Fruit fly (Drosophila melanogaster) whole organism, embryonic: Measurements from ENCODE around the gene w-cup.

ENCODE experiments used
- ATbp ChIP-seq: fragments of 200-800 bp; sonication (Bioruptor generic); optimal IDR thresholded peaks from 2 replicates; lab custom pipeline; 2017; ENCODE audit warnings: missing biosample characterization, mild to moderate bottlenecking, missing genetic modification characterization, missing genetic modification reagents
- Ada2b ChIP-seq: fragments of 200-800 bp; sonication (Bioruptor generic); IDR thresholded peaks from 2 replicates; pipeline ENCODE4 v1.3.6; 2022; ENCODE audit warnings: missing biosample characterization, missing genetic modification characterization
- Bdp1 ChIP-seq: fragments of 200-800 bp; sonication (Bioruptor generic); optimal IDR thresholded peaks from 3 replicates; lab custom pipeline; 2016; ENCODE audit warnings: missing biosample characterization, missing genetic modification characterization
- CG11085 ChIP-seq: fragments of 200-800 bp; sonication (Bioruptor generic); IDR thresholded peaks from 2 replicates; pipeline ENCODE4 v1.3.6; 2022; ENCODE audit warnings: missing biosample characterization, missing genetic modification characterization
- CG11695 ChIP-seq: fragments of 200-800 bp; sonication (Bioruptor generic); IDR thresholded peaks from 3 replicates; pipeline ENCODE4 v1.3.6; 2022; ENCODE audit warnings: missing biosample characterization, missing genetic modification characterization
- CG14050 ChIP-seq: fragments of 200-800 bp; sonication (Bioruptor generic); IDR thresholded peaks from 3 replicates; pipeline ENCODE4 v1.3.6; 2022; ENCODE audit warnings: missing biosample characterization, missing genetic modification characterization
- CG14441 ChIP-seq: fragments of 200-800 bp; sonication (Bioruptor generic); IDR thresholded peaks from 2 replicates; pipeline ENCODE4 v1.3.6; 2022; ENCODE audit warnings: missing biosample characterization, missing genetic modification characterization
- CG16815 ChIP-seq: fragments of 200-800 bp; sonication (Bioruptor generic); optimal IDR thresholded peaks from 3 replicates; lab custom pipeline; 2017; ENCODE audit warnings: missing biosample characterization, mild to moderate bottlenecking, missing genetic modification characterization
- CG3163 ChIP-seq: fragments of 200-800 bp; sonication (Bioruptor generic); optimal IDR thresholded peaks from 3 replicates; lab custom pipeline; 2016; ENCODE audit warnings: missing biosample characterization, missing genetic modification characterization
- CG6689 ChIP-seq: fragments of 200-800 bp; sonication (Bioruptor generic); IDR thresholded peaks from 2 replicates; pipeline ENCODE4 v1.3.6; 2022; ENCODE audit warnings: missing biosample characterization, missing genetic modification characterization
- CG6791 ChIP-seq: fragments of 200-800 bp; sonication (Bioruptor generic); IDR thresholded peaks from 3 replicates; pipeline ENCODE4 v1.3.6; 2022; ENCODE audit warnings: missing biosample characterization, missing genetic modification characterization; ENCODE audit not compliant: partially characterized antibody
- CG7372 ChIP-seq: fragments of 200-800 bp; sonication (Bioruptor generic); IDR thresholded peaks from 2 replicates; pipeline ENCODE4 v1.3.6; 2022; ENCODE audit warnings: missing biosample characterization, missing genetic modification characterization
- CG7745 ChIP-seq: fragments of 200-800 bp; sonication (Bioruptor generic); optimal IDR thresholded peaks from 2 replicates; lab custom pipeline; 2018; ENCODE audit warnings: missing biosample characterization, mild to moderate bottlenecking, missing genetic modification characterization, moderate library complexity
- CG7928 ChIP-seq: fragments of 200-800 bp; sonication (Bioruptor generic); optimal IDR thresholded peaks from 2 replicates; lab custom pipeline; 2017; ENCODE audit warnings: missing biosample characterization, mild to moderate bottlenecking, missing genetic modification characterization
- CG8281 ChIP-seq: fragments of 200-800 bp; sonication (Bioruptor generic); optimal IDR thresholded peaks from 2 replicates; lab custom pipeline; 2018; ENCODE audit warnings: missing biosample characterization, mild to moderate bottlenecking, missing genetic modification characterization, moderate library complexity
- CG8924 ChIP-seq: fragments of 200-800 bp; optimal IDR thresholded peaks from 3 replicates; lab custom pipeline; 2019; ENCODE audit warnings: missing biosample characterization, mild to moderate bottlenecking, missing genetic modification characterization, moderate library complexity
- CrebB ChIP-seq: fragments of 200-800 bp; sonication (Bioruptor generic); optimal IDR thresholded peaks from 3 replicates; lab custom pipeline; 2018; ENCODE audit warnings: missing biosample characterization, mild to moderate bottlenecking, missing genetic modification characterization
- D19A ChIP-seq: fragments of 200-800 bp; optimal IDR thresholded peaks from 3 replicates; lab custom pipeline; 2019; ENCODE audit warnings: missing biosample characterization, mild to moderate bottlenecking, missing genetic modification characterization, moderate library complexity
- E2f2 ChIP-seq: fragments of 200-800 bp; sonication (Bioruptor generic); IDR thresholded peaks from 2 replicates; pipeline ENCODE4 v1.3.6; 2022; ENCODE audit warnings: missing biosample characterization, missing genetic modification characterization
- Ets97D ChIP-seq: fragments of 200-800 bp; sonication (Bioruptor generic); optimal IDR thresholded peaks from 3 replicates; lab custom pipeline; 2016; ENCODE audit warnings: missing biosample characterization, missing genetic modification characterization
- Fer1 ChIP-seq: fragments of 200-800 bp; sonication (Bioruptor generic); optimal IDR thresholded peaks from 2 replicates; lab custom pipeline; 2017; ENCODE audit warnings: missing biosample characterization, mild to moderate bottlenecking, missing genetic modification characterization
- Hand ChIP-seq: fragments of 200-800 bp; sonication (Bioruptor generic); optimal IDR thresholded peaks from 2 replicates; lab custom pipeline; 2017; ENCODE audit warnings: mild to moderate bottlenecking, missing biosample characterization, missing genetic modification reagents, missing genetic modification characterization
- HmgZ ChIP-seq: fragments of 200-800 bp; sonication (Bioruptor generic); optimal IDR thresholded peaks from 2 replicates; lab custom pipeline; 2018; ENCODE audit warnings: missing biosample characterization, mild to moderate bottlenecking, missing genetic modification characterization
- Rfx ChIP-seq: fragments of 200-800 bp; sonication (Bioruptor generic); IDR thresholded peaks from 2 replicates; pipeline ENCODE4 v1.3.6; 2022; ENCODE audit warnings: missing biosample characterization, missing genetic modification characterization
- TFAM ChIP-seq: fragments of 200-800 bp; sonication (Bioruptor generic); optimal IDR thresholded peaks from 2 replicates; lab custom pipeline; 2017; ENCODE audit warnings: missing biosample characterization, missing genetic modification characterization, inconsistent platforms
- ab ChIP-seq: fragments of 200-800 bp; sonication (Bioruptor generic); optimal IDR thresholded peaks from 2 replicates; lab custom pipeline; 2016; ENCODE audit warnings: missing biosample characterization, missing genetic modification characterization
- ato ChIP-seq: fragments of 200-800 bp; sonication (Bioruptor generic); IDR thresholded peaks from 2 replicates; pipeline ENCODE4 v1.3.6; 2022; ENCODE audit warnings: missing biosample characterization, missing genetic modification characterization; ENCODE audit not compliant: partially characterized antibody
- bowl ChIP-seq: fragments of 200-800 bp; sonication (Bioruptor generic); IDR thresholded peaks from 2 replicates; pipeline ENCODE4 v1.3.6; 2022; ENCODE audit warnings: missing biosample characterization, missing genetic modification characterization
- br ChIP-seq: fragments of >200 bp; optimal IDR thresholded peaks from 2 replicates; lab custom pipeline; 2017
- cato ChIP-seq: fragments of 200-800 bp; sonication (Bioruptor generic); optimal IDR thresholded peaks from 2 replicates; lab custom pipeline; 2016; ENCODE audit warnings: missing biosample characterization, missing genetic modification characterization, borderline replicate concordance
- caup ChIP-seq: fragments of 200-800 bp; sonication (Bioruptor generic); optimal IDR thresholded peaks from 3 replicates; lab custom pipeline; 2017; ENCODE audit warnings: missing biosample characterization, mild to moderate bottlenecking, missing genetic modification characterization, moderate library complexity; ENCODE audit not compliant: severe bottlenecking
- da ChIP-seq: fragments of 200-800 bp; sonication (Bioruptor generic); optimal IDR thresholded peaks from 2 replicates; lab custom pipeline; 2016; ENCODE audit warnings: missing biosample characterization, missing genetic modification characterization
- dan ChIP-seq: fragments of 200-800 bp; sonication (Bioruptor generic); IDR thresholded peaks from 2 replicates; pipeline ENCODE4 v1.3.6; 2022; ENCODE audit warnings: missing biosample characterization, missing genetic modification characterization
- dmrt99B ChIP-seq: fragments of 200-800 bp; sonication (Bioruptor generic); optimal IDR thresholded peaks from 2 replicates; lab custom pipeline; 2018; ENCODE audit warnings: missing biosample characterization, mild to moderate bottlenecking, missing genetic modification characterization, moderate library complexity
- exex ChIP-seq: fragments of 200-800 bp; sonication (Bioruptor generic); optimal IDR thresholded peaks from 4 replicates; lab custom pipeline; 2018; ENCODE audit warnings: missing biosample characterization, mild to moderate bottlenecking, missing genetic modification characterization, moderate library complexity
- gsb-n ChIP-seq: fragments of 200-800 bp; sonication (Bioruptor generic); optimal IDR thresholded peaks from 3 replicates; lab custom pipeline; 2018; ENCODE audit warnings: missing biosample characterization, mild to moderate bottlenecking, missing genetic modification characterization
- lilli ChIP-seq: fragments of 200-800 bp; sonication (Bioruptor generic); optimal IDR thresholded peaks from 3 replicates; lab custom pipeline; 2016; ENCODE audit warnings: missing biosample characterization, missing genetic modification characterization
- lov ChIP-seq, 2 experiments: fragments of 200-800 bp in 1 of 2; fragments of >200 bp in 1 of 2; sonication (Bioruptor generic) in 1 of 2; IDR thresholded peaks in 1 of 2; optimal IDR thresholded peaks in 1 of 2; 2 replicates in 1 of 2; 3 replicates in 1 of 2; pipeline versions ENCODE4 v1.3.6 to Lab custom; 2017 to 2022; ENCODE audit warnings: missing biosample characterization in 1 of 2, missing genetic modification characterization in 1 of 2
- nau ChIP-seq: fragments of 200-800 bp; sonication (Bioruptor generic); optimal IDR thresholded peaks from 3 replicates; lab custom pipeline; 2017; ENCODE audit warnings: missing biosample characterization, mild to moderate bottlenecking, missing genetic modification characterization, missing genetic modification reagents
- nmo ChIP-seq: fragments of 200-800 bp; sonication (Bioruptor generic); optimal IDR thresholded peaks from 2 replicates; lab custom pipeline; 2018; ENCODE audit warnings: missing biosample characterization, mild to moderate bottlenecking, missing genetic modification characterization, moderate library complexity
- pb ChIP-seq: fragments of 200-800 bp; sonication (Bioruptor generic); optimal IDR thresholded peaks from 3 replicates; lab custom pipeline; 2016; ENCODE audit warnings: missing biosample characterization, missing genetic modification characterization
- peb ChIP-seq: fragments of 200-800 bp; sonication (Bioruptor generic); IDR thresholded peaks from 2 replicates; pipeline ENCODE4 v1.3.6; 2022; ENCODE audit warnings: missing biosample characterization, missing genetic modification characterization
- phol ChIP-seq: fragments of 200-800 bp; sonication (Bioruptor generic); optimal IDR thresholded peaks from 3 replicates; lab custom pipeline; 2018; ENCODE audit warnings: missing biosample characterization, mild to moderate bottlenecking, missing genetic modification characterization, moderate library complexity
- sens-2 ChIP-seq: fragments of 200-800 bp; sonication (Bioruptor generic); IDR thresholded peaks from 2 replicates; pipeline ENCODE4 v1.3.6; 2022; ENCODE audit warnings: missing biosample characterization, missing genetic modification characterization
- slbo ChIP-seq: fragments of 200-800 bp; sonication (Bioruptor generic); IDR thresholded peaks from 2 replicates; pipeline ENCODE4 v1.3.6; 2022; ENCODE audit warnings: missing biosample characterization, missing genetic modification characterization
- tin ChIP-seq: fragments of 200-800 bp; sonication (Bioruptor generic); optimal IDR thresholded peaks from 3 replicates; lab custom pipeline; 2016; ENCODE audit warnings: missing biosample characterization, missing genetic modification characterization
- vnd ChIP-seq: fragments of 200-800 bp; sonication (Bioruptor generic); IDR thresholded peaks from 3 replicates; pipeline ENCODE4 v1.3.6; 2022; ENCODE audit warnings: missing biosample characterization, missing genetic modification characterization; ENCODE audit not compliant: partially characterized antibody
- wor ChIP-seq: fragments of 200-800 bp; sonication (Bioruptor generic); IDR thresholded peaks from 2 replicates; pipeline ENCODE4 v1.3.6; 2022; ENCODE audit warnings: missing biosample characterization, missing genetic modification characterization
- zen ChIP-seq: fragments of 200-800 bp; sonication (Bioruptor generic); optimal IDR thresholded peaks from 3 replicates; lab custom pipeline; 2018; ENCODE audit warnings: missing biosample characterization, mild to moderate bottlenecking, missing genetic modification characterization, moderate library complexity

w-cup gene

dm6 chr2L:10614660-10615479 lies 37.3 kb upstream of the w-cup start (continued):
- TF ChIP-seq wor (GFP tag; lab: Robert Waterston, UW) (no peak), Hand (no peak), lilli (GFP tag; lab: Kevin White, UChicago) (no peak), CG11695 (GFP tag; lab: Robert Waterston, UW) (no peak), CG6689 (GFP tag; lab: Robert Waterston, UW) (no peak), CG8281 (tag; lab: Kevin White, UChicago) (no peak), caup (GFP tag; lab: Kevin White, UChicago) (no peak), dmrt99B (tag; lab: Kevin White, UChicago) (peak; percentile 3), dan (GFP tag; lab: Robert Waterston, UW) (no peak), cato (no peak), CG7928 (GFP tag; lab: Kevin White, UChicago) (no peak), exex (tag; lab: Kevin White, UChicago) (no peak), CG6791 (GFP tag; lab: Robert Waterston, UW) (no peak), lov (optimal IDR thresholded peaks at IDR 0.05; lab: Kevin White, UChicago) (no peak), lov (GFP tag; IDR thresholded peaks at IDR 0.05; lab: Robert Waterston, UW) (0 out of 3 replicates have a peak, but pooled peaks have one; percentile 55), ato (no peak), da (GFP tag; lab: Kevin White, UChicago) (no peak), phol (tag; lab: Kevin White, UChicago) (no peak), bowl (GFP tag; lab: Robert Waterston, UW) (no peak), Rfx (GFP tag; lab: Robert Waterston, UW) (0 out of 2 replicates have a peak, but pooled peaks have one; percentile 4), Ada2b (GFP tag; lab: Robert Waterston, UW) (no peak), CG14050 (GFP tag; lab: Robert Waterston, UW) (no peak), tin (no peak), CG14441 (GFP tag; lab: Robert Waterston, UW) (no peak), CG3163 (peak; percentile 8), nmo (GFP tag; lab: Kevin White, UChicago) (no peak), nau (no peak), CG7745 (tag; lab: Kevin White, UChicago) (no peak), ab (GFP tag; lab: Kevin White, UChicago) (no peak), Bdp1 (GFP tag; lab: Kevin White, UChicago) (no peak), slbo (no peak), CG8924 (tag; lab: Kevin White, UChicago) (no peak), Fer1 (no peak), ATbp (GFP tag; lab: Kevin White, UChicago) (peak; percentile 10), D19A (peak; percentile 16), sens-2 (GFP tag; lab: Robert Waterston, UW) (no peak), peb (GFP tag; lab: Robert Waterston, UW) (no peak), E2f2 (GFP tag; lab: Robert Waterston, UW) (no peak), pb (GFP tag; lab: Kevin White, UChicago) (no peak), br (lab: Kevin White, UChicago) (no peak), zen (no peak), vnd (GFP tag; lab: Robert Waterston, UW) (no peak), CrebB (tag; lab: Kevin White, UChicago) (no peak), gsb-n (no peak), Ets97D (GFP tag; lab: Kevin White, UChicago) (no peak), CG11085 (GFP tag; lab: Robert Waterston, UW) (no peak), CG7372 (GFP tag; lab: Robert Waterston, UW) (no peak), CG16815 (GFP tag; lab: Kevin White, UChicago) (no peak), TFAM (GFP tag; lab: Kevin White, UChicago) (no peak), HmgZ (tag; lab: Kevin White, UChicago) (no peak)
